Worm (Caenorhabditis elegans) whole organism, early embryonic: ENCODE measurements around the gene rsu-1.

Experiments used
- B0310.2 ChIP-seq: sonication (generic microtip); optimal IDR thresholded peaks from 2 replicates; lab custom pipeline; 2016; ENCODE audit warnings: mild to moderate bottlenecking, missing genetic modification characterization, missing compliant biosample characterization
- F13C5.2 ChIP-seq: sonication (generic microtip); optimal IDR thresholded peaks from 2 replicates; lab custom pipeline; 2017; ENCODE audit warnings: mild to moderate bottlenecking, missing genetic modification characterization, inconsistent platforms, missing compliant biosample characterization
- aly-1 ChIP-seq: sonication (generic microtip); optimal IDR thresholded peaks from 2 replicates; lab custom pipeline; 2016; ENCODE audit warnings: missing genetic modification characterization, missing compliant biosample characterization
- ama-1 ChIP-seq: fragments of 150-350 bp; optimal IDR thresholded peaks from 2 replicates; lab custom pipeline; 2014
- ceh-13 ChIP-seq: fragments of 200-800 bp; sonication (Bioruptor generic); optimal IDR thresholded peaks from 2 replicates; lab custom pipeline; 2018; ENCODE audit warnings: mild to moderate bottlenecking, missing genetic modification characterization, missing compliant biosample characterization
- ceh-36 ChIP-seq: sonication (generic microtip); optimal IDR thresholded peaks from 2 replicates; lab custom pipeline; 2016; ENCODE audit warnings: missing genetic modification characterization, inconsistent platforms, missing compliant biosample characterization
- ets-7 ChIP-seq: sonication (generic microtip); optimal IDR thresholded peaks from 2 replicates; lab custom pipeline; 2016; ENCODE audit warnings: missing genotype, missing genetic modification characterization, missing compliant biosample characterization
- flt-1 ChIP-seq: fragments of 200-800 bp; sonication (Bioruptor generic); IDR thresholded peaks from 2 replicates; pipeline ENCODE4 v1.3.6; 2022; ENCODE audit warnings: missing genetic modification characterization, missing compliant biosample characterization
- hmbx-1 ChIP-seq: sonication (generic microtip); optimal IDR thresholded peaks from 2 replicates; lab custom pipeline; 2016; ENCODE audit warnings: mild to moderate bottlenecking, missing genetic modification characterization, missing compliant biosample characterization
- hmg-4 ChIP-seq: fragments of 200-800 bp; sonication (Bioruptor generic); optimal IDR thresholded peaks from 2 replicates; lab custom pipeline; 2018; ENCODE audit warnings: mild to moderate bottlenecking, missing genetic modification characterization, missing compliant biosample characterization
- hnd-1 ChIP-seq: sonication (generic microtip); optimal IDR thresholded peaks from 2 replicates; lab custom pipeline; 2016; ENCODE audit warnings: missing genetic modification characterization, missing compliant biosample characterization
- pes-1 ChIP-seq: fragments of 200-800 bp; sonication (Bioruptor generic); IDR thresholded peaks from 2 replicates; pipeline ENCODE4 v1.3.6; 2022; ENCODE audit warnings: missing genetic modification reagents, missing genetic modification characterization, missing compliant biosample characterization
- scrt-1 ChIP-seq: fragments of 200-800 bp; sonication (Bioruptor generic); IDR thresholded peaks from 2 replicates; pipeline ENCODE4 v1.3.6; 2022; ENCODE audit warnings: missing genetic modification characterization, missing compliant biosample characterization
- sea-1 ChIP-seq: fragments of 200-800 bp; sonication (Bioruptor generic); conservative IDR thresholded peaks from 2 replicates; pipeline ENCODE4 v1.3.6; 2022; ENCODE audit warnings: missing genetic modification characterization, missing compliant biosample characterization
- tbx-11 ChIP-seq: fragments of 200-800 bp; sonication (Bioruptor generic); IDR thresholded peaks from 2 replicates; pipeline ENCODE4 v1.3.6; 2022; ENCODE audit warnings: missing genetic modification characterization, missing compliant biosample characterization
- tbx-37 ChIP-seq: fragments of 200-800 bp; sonication (Bioruptor generic); conservative IDR thresholded peaks from 2 replicates; pipeline ENCODE4 v1.3.6; 2022; ENCODE audit warnings: missing genetic modification reagents, missing genetic modification characterization, missing compliant biosample characterization
- tra-4 ChIP-seq: sonication (generic microtip); optimal IDR thresholded peaks from 2 replicates; lab custom pipeline; 2017; ENCODE audit warnings: missing genetic modification characterization, missing compliant biosample characterization

The rsu-1 gene

ce11 chrIII:3475497-3475896 lies 3.7 kb downstream of the rsu-1 start, which contains the start of gene C34C12.9:
TSS of gene C34C12.9 (minus strand) at chrIII:3475512.
- TF ChIP-seq flt-1 (GFP tag; lab: Robert Waterston, UW) (no peak), scrt-1 (GFP tag; lab: Robert Waterston, UW) (no peak), sea-1 (GFP tag; lab: Robert Waterston, UW) (no peak), tra-4 (no peak), ets-7 (no peak), hmbx-1 (tag; lab: Kevin White, UChicago) (no peak), pes-1 (GFP tag; lab: Robert Waterston, UW) (no peak), ceh-36 (tag; lab: Kevin White, UChicago) (no peak), tbx-37 (GFP tag; lab: Robert Waterston, UW) (no peak), aly-1 (tag; lab: Kevin White, UChicago) (no peak), F13C5.2 (tag; lab: Kevin White, UChicago) (no peak), hnd-1 (tag; lab: Kevin White, UChicago) (no peak), ama-1 (lab: Kevin White, UChicago) (no peak), B0310.2 (tag; lab: Kevin White, UChicago) (no peak), tbx-11 (GFP tag; lab: Robert Waterston, UW) (no peak), hmg-4 (no peak), ceh-13 (GFP tag; lab: Kevin White, UChicago) (no peak)

ce11 chrIII:3476245-3476644 lies 4.4 kb downstream of the rsu-1 start:
- TF ChIP-seq pes-1 (GFP tag; lab: Robert Waterston, UW) (peak; percentile 20; the same call in 1 of the 2 replicates), hmg-4 (no peak), tbx-37 (GFP tag; lab: Robert Waterston, UW) (no peak), tra-4 (peak; percentile 42), ceh-13 (GFP tag; lab: Kevin White, UChicago) (peak; percentile 42), B0310.2 (tag; lab: Kevin White, UChicago) (peak; percentile 68), hnd-1 (tag; lab: Kevin White, UChicago) (peak; percentile 40), ets-7 (peak; percentile 49), hmbx-1 (tag; lab: Kevin White, UChicago) (peak; percentile 56)

ce11 chrIII:3477375-3477774 lies 5.6 kb downstream of the rsu-1 start:
- TF ChIP-seq ceh-13 (GFP tag; lab: Kevin White, UChicago) (no peak), tbx-37 (GFP tag; lab: Robert Waterston, UW) (no peak), aly-1 (tag; lab: Kevin White, UChicago) (no peak), ceh-36 (tag; lab: Kevin White, UChicago) (peak; percentile 80)

- TF ChIP-seq ets-7 = no peak
- TF ChIP-seq F13C5.2 (tag; lab: Kevin White, UChicago) = no peak
- TF ChIP-seq ceh-13 (GFP tag; lab: Kevin White, UChicago) = no peak
- TF ChIP-seq pes-1 (GFP tag; lab: Robert Waterston, UW) = no peak
- no peak for TF ChIP-seq tra-4
- TF ChIP-seq hmbx-1 (tag; lab: Kevin White, UChicago) = no peak
- TF ChIP-seq tbx-37 (GFP tag; lab: Robert Waterston, UW) = no peak
Observed at ce11 chrIII:3478795-3479398, 7.1 kb downstream of the rsu-1 start.

- TF ChIP-seq scrt-1 (GFP tag; lab: Robert Waterston, UW) (no peak), pes-1 (GFP tag; lab: Robert Waterston, UW) (no peak), ceh-36 (tag; lab: Kevin White, UChicago) (no peak), ets-7 (no peak)
Observed at ce11 chrIII:3480236-3480635, 8.4 kb downstream of the rsu-1 start.

ce11 chrIII:3480950-3481349 lies 9.1 kb downstream of the rsu-1 start:
- no peak for TF ChIP-seq pes-1 (GFP tag; lab: Robert Waterston, UW)
- TF ChIP-seq aly-1 (tag; lab: Kevin White, UChicago) = no peak
- TF ChIP-seq F13C5.2 (tag; lab: Kevin White, UChicago) = no peak
- TF ChIP-seq tra-4 = no peak
- no peak for TF ChIP-seq ceh-36 (tag; lab: Kevin White, UChicago)
- TF ChIP-seq B0310.2 (tag; lab: Kevin White, UChicago) = no peak
- no peak for TF ChIP-seq sea-1 (GFP tag; lab: Robert Waterston, UW)
- TF ChIP-seq scrt-1 (GFP tag; lab: Robert Waterston, UW) = no peak
- no peak for TF ChIP-seq hmbx-1 (tag; lab: Kevin White, UChicago)
- no peak for TF ChIP-seq hmg-4
- no peak for TF ChIP-seq ets-7
- no peak for TF ChIP-seq hnd-1 (tag; lab: Kevin White, UChicago)
- TF ChIP-seq ama-1 (lab: Kevin White, UChicago) = no peak
- no peak for TF ChIP-seq tbx-11 (GFP tag; lab: Robert Waterston, UW)
- no peak for TF ChIP-seq flt-1 (GFP tag; lab: Robert Waterston, UW)
- TF ChIP-seq tbx-37 (GFP tag; lab: Robert Waterston, UW) = no peak
- TF ChIP-seq ceh-13 (GFP tag; lab: Kevin White, UChicago) = no peak

ce11 chrIII:3482291-3482690 lies 10.5 kb downstream of the rsu-1 start, which contains the start of gene C34C12.6:
TSS of gene C34C12.6 (plus strand) at chrIII:3482591.
- TF ChIP-seq pes-1 (GFP tag; lab: Robert Waterston, UW) (no peak), hnd-1 (tag; lab: Kevin White, UChicago) (no peak), flt-1 (GFP tag; lab: Robert Waterston, UW) (no peak), hmbx-1 (tag; lab: Kevin White, UChicago) (no peak), ama-1 (lab: Kevin White, UChicago) (no peak), tbx-37 (GFP tag; lab: Robert Waterston, UW) (no peak), tra-4 (no peak), sea-1 (GFP tag; lab: Robert Waterston, UW) (no peak), tbx-11 (GFP tag; lab: Robert Waterston, UW) (no peak), ets-7 (no peak), hmg-4 (no peak), ceh-13 (GFP tag; lab: Kevin White, UChicago) (no peak), scrt-1 (GFP tag; lab: Robert Waterston, UW) (no peak), ceh-36 (tag; lab: Kevin White, UChicago) (no peak), F13C5.2 (tag; lab: Kevin White, UChicago) (no peak), B0310.2 (tag; lab: Kevin White, UChicago) (no peak), aly-1 (tag; lab: Kevin White, UChicago) (no peak)
